Fruit fly (Drosophila melanogaster): ENCODE data around the gene CG11696.
A peak's percentile ranks its signal among the peaks of the same experiment; 100 is the strongest.

CG11696 gene

dm6 chrX:11558389-11558908, 15.1 kb upstream of the CG11696 start, which contains the start of gene CG1572 (continued):
- TF ChIP-seq trh (GFP tag; optimal IDR thresholded peaks at IDR 0.05): no peak
- no peak for TF ChIP-seq Doc3 (GFP tag; IDR thresholded peaks at IDR 0.05; ENCODE audit: partially characterized antibody)
- TF ChIP-seq CG6175 (GFP tag; IDR thresholded peaks at IDR 0.05): 0 out of 3 replicates have a peak, but pooled peaks have one; percentile 56
- no peak for TF ChIP-seq CG17385 (GFP tag; optimal IDR thresholded peaks at IDR 0.05)
- no peak for TF ChIP-seq crol (GFP tag; IDR thresholded peaks at IDR 0.05)
- TF ChIP-seq CG4730 (GFP tag; IDR thresholded peaks at IDR 0.05): no peak
- TF ChIP-seq CG15601 (tag; optimal IDR thresholded peaks at IDR 0.05): no peak
- no peak for TF ChIP-seq hkb (optimal IDR thresholded peaks at IDR 0.05)
- 0 out of 2 replicates have a peak, but pooled peaks have one; percentile 18 for TF ChIP-seq hkb (GFP tag; IDR thresholded peaks at IDR 0.05)
- no peak for TF ChIP-seq jing (GFP tag; optimal IDR thresholded peaks at IDR 0.05)
- TF ChIP-seq CG31441 (GFP tag; IDR thresholded peaks at IDR 0.05): no peak
- TF ChIP-seq ara (GFP tag; IDR thresholded peaks at IDR 0.05): no peak
- no peak for TF ChIP-seq CG11504 (tag; optimal IDR thresholded peaks at IDR 0.05)
- TF ChIP-seq pfk (GFP tag; optimal IDR thresholded peaks at IDR 0.05): no peak
- peak; percentile 1 for TF ChIP-seq caup (GFP tag; optimal IDR thresholded peaks at IDR 0.05; ENCODE audit: severe bottlenecking)
- no peak for TF ChIP-seq stwl (tag; optimal IDR thresholded peaks at IDR 0.05)
- TF ChIP-seq CG2120 (GFP tag; optimal IDR thresholded peaks at IDR 0.05): peak; percentile 13
- TF ChIP-seq Sox102F (GFP tag; optimal IDR thresholded peaks at IDR 0.05): no peak
- TF ChIP-seq eyg (GFP tag; optimal IDR thresholded peaks at IDR 0.05): no peak
- no peak for TF ChIP-seq sens (GFP tag)
- no peak for TF ChIP-seq CG3407 (GFP tag; optimal IDR thresholded peaks at IDR 0.05)
- no peak for TF ChIP-seq fd102C (GFP tag; optimal IDR thresholded peaks at IDR 0.05)
- no peak for TF ChIP-seq CG17802 (tag; optimal IDR thresholded peaks at IDR 0.05)
- no peak for TF ChIP-seq YL-1 (GFP tag; optimal IDR thresholded peaks at IDR 0.05)
- TF ChIP-seq h (optimal IDR thresholded peaks at IDR 0.05): no peak
- no peak for TF ChIP-seq CG16779 (GFP tag; IDR thresholded peaks at IDR 0.05)
- TF ChIP-seq Dfd (GFP tag; optimal IDR thresholded peaks at IDR 0.05): no peak
- no peak for TF ChIP-seq pum (GFP tag; optimal IDR thresholded peaks at IDR 0.05)
- TF ChIP-seq Abd-B (GFP tag; optimal IDR thresholded peaks at IDR 0.05): no peak
- no peak for TF ChIP-seq Gug (GFP tag; IDR thresholded peaks at IDR 0.05)
- peak; percentile 0 for TF ChIP-seq CG18011 (GFP tag; optimal IDR thresholded peaks at IDR 0.05)
- no peak for TF ChIP-seq CG6683 (GFP tag; optimal IDR thresholded peaks at IDR 0.05)
- no peak for TF ChIP-seq CrebB (tag; optimal IDR thresholded peaks at IDR 0.05)
- no peak for TF ChIP-seq NC2α (GFP tag; optimal IDR thresholded peaks at IDR 0.05)
- TF ChIP-seq CG15696 (tag; optimal IDR thresholded peaks at IDR 0.05): no peak
- no peak for TF ChIP-seq CG7556 (GFP tag; optimal IDR thresholded peaks at IDR 0.05)
- no peak for TF ChIP-seq CG13424 (tag; optimal IDR thresholded peaks at IDR 0.05)
- no peak for TF ChIP-seq slp2 (GFP tag; optimal IDR thresholded peaks at IDR 0.05)
- peak; percentile 92 for TF ChIP-seq Adf1 (GFP tag; IDR thresholded peaks at IDR 0.05)
- TF ChIP-seq CG12659 (GFP tag; optimal IDR thresholded peaks at IDR 0.05): no peak
- no peak for TF ChIP-seq hb (GFP tag; IDR thresholded peaks at IDR 0.05; ENCODE audit: partially characterized antibody)
- no peak for TF ChIP-seq CG3838 (GFP tag; optimal IDR thresholded peaks at IDR 0.05)
- TF ChIP-seq CG8359 (GFP tag; optimal IDR thresholded peaks at IDR 0.05; ENCODE audit: borderline replicate concordance): no peak
- TF ChIP-seq CG12071 (GFP tag; optimal IDR thresholded peaks at IDR 0.05): no peak
- TF ChIP-seq CG31365 (tag; optimal IDR thresholded peaks at IDR 0.05): no peak
- TF ChIP-seq stc (GFP tag; IDR thresholded peaks at IDR 0.05): no peak
- no peak for TF ChIP-seq CG7271 (tag; optimal IDR thresholded peaks at IDR 0.05)
- no peak for TF ChIP-seq schlank (tag; optimal IDR thresholded peaks at IDR 0.05)
- no peak for TF ChIP-seq CG1233 (GFP tag; optimal IDR thresholded peaks at IDR 0.05)
- TF ChIP-seq CG4617 (GFP tag; optimal IDR thresholded peaks at IDR 0.05; ENCODE audit: borderline replicate concordance): no peak
- TF ChIP-seq ranshi (GFP tag; IDR thresholded peaks at IDR 0.05): peak; percentile 34; the same call in 1 of the 2 replicates

Data from whole organism, embryonic.